Worm (Caenorhabditis elegans) whole organism, L4 larva: ENCODE data around the gene C33B4.2.

Source experiments
- F26F4.8 ChIP-seq: fragments of 200-800 bp; sonication (Bioruptor generic); conservative IDR thresholded peaks from 2 replicates; pipeline ENCODE4 v1.3.6; 2022; ENCODE audit warnings: missing genetic modification characterization, missing compliant biosample characterization
- F44E2.7 ChIP-seq: fragments of 200-800 bp; sonication (Bioruptor generic); IDR thresholded peaks from 2 replicates; pipeline ENCODE4 v2.1.2; 2022; ENCODE audit warnings: missing genetic modification characterization, missing compliant biosample characterization
- F49E8.2 ChIP-seq: sonication (generic microtip); optimal IDR thresholded peaks from 2 replicates; lab custom pipeline; 2016; ENCODE audit warnings: missing compliant biosample characterization, mild to moderate bottlenecking, missing genetic modification characterization, borderline replicate concordance
- Y105C5A.15 ChIP-seq: fragments of 200-800 bp; sonication (Bioruptor generic); IDR thresholded peaks from 2 replicates; pipeline ENCODE4 v1.3.6; 2022; ENCODE audit warnings: missing genetic modification characterization, missing compliant biosample characterization
- Y48G9A.11 ChIP-seq: fragments of 200-800 bp; sonication (Bioruptor generic); IDR thresholded peaks from 2 replicates; pipeline ENCODE4 v1.3.6; 2022; ENCODE audit warnings: missing genetic modification reagents, missing genetic modification characterization, missing compliant biosample characterization
- ZK337.2 ChIP-seq: fragments of 200-800 bp; sonication (Bioruptor generic); IDR thresholded peaks from 2 replicates; pipeline ENCODE4 v1.3.6; 2022; ENCODE audit warnings: missing genetic modification reagents, missing genetic modification characterization, missing compliant biosample characterization
- ZK546.5 ChIP-seq, 2 experiments: sonication (generic microtip); optimal IDR thresholded peaks; 2 replicates each; lab custom pipeline; 2017; ENCODE audit warnings: missing biosample characterization in 2 of 2, missing genetic modification characterization in 2 of 2
- aly-2 ChIP-seq: sonication (generic microtip); optimal IDR thresholded peaks from 2 replicates; lab custom pipeline; 2018; ENCODE audit warnings: missing biosample characterization, missing genetic modification characterization
- ama-1 ChIP-seq: fragments of 150-350 bp; optimal IDR thresholded peaks from 2 replicates; lab custom pipeline; 2014; ENCODE audit warnings: inconsistent platforms, mixed read lengths
- arid-1 ChIP-seq: fragments of 200-800 bp; sonication (Bioruptor generic); conservative IDR thresholded peaks from 2 replicates; pipeline ENCODE4 v1.3.6; 2022; ENCODE audit warnings: missing genetic modification reagents, missing genetic modification characterization, missing compliant biosample characterization
- ceh-20 ChIP-seq: fragments of 200-800 bp; sonication (Bioruptor generic); IDR thresholded peaks from 2 replicates; pipeline ENCODE4 v1.3.6; 2022; ENCODE audit warnings: missing genetic modification reagents, missing genetic modification characterization, missing compliant biosample characterization
- ces-1 ChIP-seq: fragments of 150-350 bp; sonication (generic microtip); optimal IDR thresholded peaks from 4 replicates; lab custom pipeline; 2014; ENCODE audit warnings: missing biosample characterization, missing genetic modification reagents, missing genetic modification characterization
- cey-2 ChIP-seq: sonication (generic microtip); optimal IDR thresholded peaks from 3 replicates; lab custom pipeline; 2017; ENCODE audit warnings: missing genetic modification characterization, mild to moderate bottlenecking, missing compliant biosample characterization, antibody characterized with exemption, borderline replicate concordance; ENCODE audit not compliant: insufficient read depth
- dmd-6 ChIP-seq: fragments of 200-800 bp; sonication (Bioruptor generic); IDR thresholded peaks from 2 replicates; pipeline ENCODE4 v1.3.6; 2022; ENCODE audit warnings: missing genetic modification reagents, missing genetic modification characterization, missing compliant biosample characterization
- dmd-8 ChIP-seq: fragments of 200-800 bp; sonication (Bioruptor generic); IDR thresholded peaks from 2 replicates; pipeline ENCODE4 v1.3.6; 2022; ENCODE audit warnings: missing genetic modification characterization, missing compliant biosample characterization
- fkh-10 ChIP-seq: fragments of 150-350 bp; optimal IDR thresholded peaks from 2 replicates; lab custom pipeline; 2014; ENCODE audit warnings: missing biosample characterization, missing genetic modification reagents, missing genetic modification characterization
- gei-8 ChIP-seq: fragments of 200-800 bp; sonication (Bioruptor generic); optimal IDR thresholded peaks from 2 replicates; lab custom pipeline; 2018; ENCODE audit warnings: mild to moderate bottlenecking, missing genetic modification characterization, missing compliant biosample characterization
- hmg-1.1 ChIP-seq: fragments of 200-800 bp; sonication (Bioruptor generic); IDR thresholded peaks from 2 replicates; pipeline ENCODE4 v1.3.6; 2022; ENCODE audit warnings: missing genetic modification reagents, missing genetic modification characterization, missing compliant biosample characterization
- jun-1 ChIP-seq: fragments of 150-350 bp; optimal IDR thresholded peaks from 2 replicates; lab custom pipeline; 2014; ENCODE audit warnings: missing biosample characterization, missing genetic modification reagents, missing genetic modification characterization
- lim-7 ChIP-seq: fragments of 200-800 bp; sonication (Bioruptor generic); IDR thresholded peaks from 2 replicates; pipeline ENCODE4 v1.3.6; 2022; ENCODE audit warnings: missing genetic modification characterization, missing compliant biosample characterization
- lin-38 ChIP-seq: fragments of 200-800 bp; sonication (Bioruptor generic); IDR thresholded peaks from 2 replicates; pipeline ENCODE4 v1.3.6; 2022; ENCODE audit warnings: missing genetic modification reagents, missing genetic modification characterization, missing compliant biosample characterization
- madf-5 ChIP-seq, 2 experiments: fragments of 200-800 bp; sonication (Bioruptor generic); IDR thresholded peaks; 2 replicates each; pipeline ENCODE4 v1.3.6; 2022; ENCODE audit warnings: missing compliant biosample characterization in 2 of 2, missing genetic modification characterization in 2 of 2
- mes-2 ChIP-seq: sonication (generic microtip); optimal IDR thresholded peaks from 2 replicates; lab custom pipeline; 2016; ENCODE audit warnings: missing genotype, mild to moderate bottlenecking, missing genetic modification characterization, missing compliant biosample characterization; ENCODE audit not compliant: poor library complexity, severe bottlenecking
- nhr-102 ChIP-seq: sonication (generic microtip); optimal IDR thresholded peaks from 2 replicates; lab custom pipeline; 2016; ENCODE audit warnings: mild to moderate bottlenecking, missing genetic modification characterization, moderate library complexity, missing compliant biosample characterization
- nhr-11 ChIP-seq: fragments of 150-350 bp; optimal IDR thresholded peaks from 2 replicates; lab custom pipeline; 2014; ENCODE audit warnings: missing biosample characterization, missing genetic modification characterization
- nhr-237 ChIP-seq: sonication (generic microtip); optimal IDR thresholded peaks from 2 replicates; lab custom pipeline; 2017; ENCODE audit warnings: missing biosample characterization, missing genetic modification characterization
- nhr-48 ChIP-seq: sonication (generic microtip); optimal IDR thresholded peaks from 2 replicates; lab custom pipeline; 2016; ENCODE audit warnings: mild to moderate bottlenecking, missing genetic modification characterization, missing compliant biosample characterization
- nhr-76 ChIP-seq: fragments of 150-350 bp; optimal IDR thresholded peaks from 2 replicates; lab custom pipeline; 2014; ENCODE audit warnings: missing biosample characterization, missing genetic modification characterization
- pha-4 ChIP-seq, 2 experiments: fragments of 150-350 bp in 1 of 2; fragments of 200-800 bp in 1 of 2; sonication (Bioruptor generic) in 1 of 2; IDR thresholded peaks in 1 of 2; optimal IDR thresholded peaks in 1 of 2; 2 replicates each; pipeline versions ENCODE4 v1.3.6 to Lab custom; 2014 to 2022; ENCODE audit warnings: missing genetic modification characterization in 2 of 2, missing genetic modification reagents in 2 of 2, missing biosample characterization in 1 of 2, missing compliant biosample characterization in 1 of 2
- skn-1 ChIP-seq: fragments of 150-350 bp; optimal IDR thresholded peaks from 2 replicates; lab custom pipeline; 2014; ENCODE audit warnings: missing biosample characterization, missing genetic modification characterization
- spr-1 ChIP-seq: sonication (generic microtip); optimal IDR thresholded peaks from 2 replicates; lab custom pipeline; 2016; ENCODE audit warnings: mild to moderate bottlenecking, missing genetic modification characterization, missing compliant biosample characterization
- zag-1 ChIP-seq: fragments of 150-350 bp; optimal IDR thresholded peaks from 2 replicates; lab custom pipeline; 2014; ENCODE audit warnings: missing biosample characterization, missing genetic modification characterization

Gene C33B4.2

DNA sequence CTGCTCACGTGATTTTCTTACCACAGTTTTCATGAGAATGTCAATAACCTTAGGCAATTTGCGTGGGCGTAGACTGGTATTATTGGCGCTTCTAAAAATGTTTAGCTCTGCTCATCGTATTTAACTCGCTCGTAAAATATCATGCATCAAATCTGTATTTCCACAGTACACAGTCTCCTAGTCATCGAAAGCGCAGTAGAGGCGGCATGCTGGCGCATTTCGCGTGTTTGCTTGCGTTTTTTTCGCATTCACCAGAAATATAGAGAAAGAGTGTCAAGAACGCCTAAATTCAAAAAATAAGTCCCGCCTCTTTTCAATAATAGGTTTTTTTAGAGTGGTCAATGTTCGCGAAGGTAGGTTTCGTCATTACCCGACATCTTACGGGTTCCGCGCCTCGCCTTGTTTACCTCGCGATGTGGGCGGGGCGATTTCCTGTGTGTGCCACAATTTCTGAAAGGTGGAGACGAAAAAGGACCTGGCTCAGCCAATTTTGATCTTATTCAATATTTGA, 4.7 kb upstream of the C33B4.2 start (continued):
- 0 out of 4 replicates have a peak, but pooled peaks of 1 of the 2 experiments have one; percentile 48 for TF ChIP-seq madf-5 (GFP tag; IDR thresholded peaks at IDR 0.05; lab: Robert Waterston, UW)
- TF ChIP-seq aly-2 (tag; lab: Kevin White, UChicago): no peak
- no peak for TF ChIP-seq jun-1
- 0 out of 2 replicates have a peak, but pooled peaks have one; percentile 34 for TF ChIP-seq hmg-1.1 (GFP tag; lab: Robert Waterston, UW)
- no peak for TF ChIP-seq skn-1

DNA sequence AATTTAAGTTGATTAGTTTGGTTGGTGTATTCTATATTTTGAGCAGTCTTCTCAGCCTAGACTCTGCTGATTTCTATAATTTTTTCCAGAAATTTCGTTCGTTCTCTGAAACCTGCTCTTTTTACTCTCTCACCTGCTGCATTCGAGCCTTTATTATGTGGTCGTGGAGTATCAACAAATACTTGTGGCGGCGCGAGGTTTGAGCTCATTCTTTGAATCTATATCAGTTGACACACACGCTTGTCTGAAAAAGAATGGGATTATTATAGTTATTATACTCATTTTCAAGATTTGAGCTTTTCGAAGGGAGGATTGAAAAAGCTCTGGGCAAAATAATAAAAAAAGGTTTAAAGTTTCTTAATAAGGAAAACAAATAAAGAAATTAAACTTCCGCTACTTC, 4.1 kb upstream of the C33B4.2 start:
- TF ChIP-seq nhr-48 (tag; lab: Kevin White, UChicago) (no peak), dmd-6 (GFP tag; lab: Robert Waterston, UW) (no peak), nhr-11 (tag; lab: Kevin White, UChicago) (peak; percentile 52), F49E8.2 (tag; lab: Kevin White, UChicago) (no peak), ZK546.5 (tag; optimal IDR thresholded peaks at IDR 0.05; lab: Kevin White, UChicago) (no peak)

DNA sequence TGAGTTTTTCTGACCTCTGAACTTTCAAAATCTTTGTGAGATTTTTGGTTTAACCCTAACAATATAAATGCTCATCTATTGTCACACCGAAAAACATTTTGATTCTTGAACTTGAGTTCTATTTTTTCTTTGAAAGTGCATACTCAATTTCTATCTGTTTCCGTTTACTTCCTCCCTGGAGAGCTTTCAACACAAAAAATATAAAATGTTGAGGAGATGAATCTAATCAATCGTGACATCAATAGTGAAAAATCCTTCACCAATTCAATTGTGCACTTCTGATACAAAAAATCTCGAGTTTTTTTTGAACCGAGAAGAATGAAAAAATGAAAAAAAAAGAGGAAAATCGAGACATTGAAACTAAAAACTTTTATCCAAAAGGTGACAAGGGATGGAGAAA, 10.2 kb downstream of the C33B4.2 start:
- TF ChIP-seq zag-1 (tag; lab: Kevin White, UChicago) (no peak), fkh-10 (GFP tag; lab: Kevin White, UChicago) (peak; percentile 84), dmd-6 (GFP tag; lab: Robert Waterston, UW) (no peak), F26F4.8 (GFP tag; lab: Robert Waterston, UW) (no peak), pha-4 (GFP tag; IDR thresholded peaks at IDR 0.05; lab: Robert Waterston, UW) (no peak), pha-4 (tag; optimal IDR thresholded peaks at IDR 0.05; lab: Kevin White, UChicago) (no peak), ces-1 (GFP tag; lab: Kevin White, UChicago) (peak; percentile 66), lin-38 (GFP tag; lab: Robert Waterston, UW) (no peak)
- TF ChIP-seq, all 104 proteins: peak for 2

DNA sequence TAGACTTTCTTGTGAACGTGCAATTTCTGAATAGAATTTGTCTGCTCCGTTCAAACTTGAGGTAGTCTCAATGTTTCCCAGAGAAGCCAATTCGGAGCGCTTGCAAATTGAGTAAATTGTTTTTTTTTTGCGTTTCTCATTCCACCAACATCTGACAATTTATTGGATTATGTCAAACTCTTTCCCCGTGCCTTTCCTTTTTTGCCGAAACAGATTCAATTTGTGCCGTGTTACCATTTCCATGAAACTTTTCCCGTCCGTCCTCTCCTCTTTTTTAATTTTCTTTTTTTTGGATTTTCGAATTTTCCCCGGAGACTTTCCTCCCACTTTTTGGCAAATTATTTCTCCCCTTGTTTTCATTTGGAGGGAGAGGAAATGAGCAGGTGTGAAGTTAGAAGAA, 18.5 kb downstream of the C33B4.2 start:
- TF ChIP-seq F44E2.7 (GFP tag; lab: Robert Waterston, UW) (no peak), Y105C5A.15 (GFP tag; lab: Robert Waterston, UW) (no peak), ces-1 (GFP tag; lab: Kevin White, UChicago) (no peak), mes-2 (tag; lab: Kevin White, UChicago) (no peak)

DNA sequence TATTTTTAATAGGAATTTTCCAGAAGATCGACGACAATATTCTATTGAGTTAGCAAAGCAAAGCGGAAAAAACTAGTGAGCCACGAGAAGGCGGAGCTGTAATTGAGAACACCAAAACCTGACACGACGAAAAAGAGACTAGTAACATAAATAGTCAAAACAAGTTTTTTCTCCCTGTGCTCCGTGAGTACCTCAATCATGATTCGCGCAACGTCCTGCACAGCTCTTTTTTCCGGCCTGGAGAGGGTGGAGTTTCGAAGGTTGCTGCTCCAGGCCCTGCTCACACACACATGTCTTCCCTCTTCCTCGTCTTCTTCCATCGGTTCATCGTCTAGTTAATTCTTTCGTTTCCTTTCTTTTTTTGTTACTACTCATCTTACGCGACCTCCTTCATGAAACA, 20.3 kb downstream of the C33B4.2 start, which contains the start of gene clh-2:
Gene clh-2, plus strand, starts transcription at position 301 of the 400 bp plus-strand sequence.
- TF ChIP-seq ceh-20 (no peak), nhr-237 (no peak), lim-7 (GFP tag; lab: Robert Waterston, UW) (no peak), ama-1 (lab: Kevin White, UChicago) (no peak), F49E8.2 (tag; lab: Kevin White, UChicago) (no peak), nhr-102 (tag; lab: Kevin White, UChicago) (no peak), cey-2 (no peak), nhr-76 (tag; lab: Kevin White, UChicago) (no peak), spr-1 (tag; lab: Kevin White, UChicago) (no peak), ZK337.2 (GFP tag; lab: Robert Waterston, UW) (no peak), skn-1 (no peak), Y48G9A.11 (no peak), dmd-8 (GFP tag; lab: Robert Waterston, UW) (no peak), gei-8 (GFP tag; lab: Kevin White, UChicago) (no peak), arid-1 (GFP tag; lab: Robert Waterston, UW) (no peak)
